Fruit fly (Drosophila melanogaster) whole organism, embryonic: ENCODE data around the gene CG42814.

Experiments
- lov ChIP-seq, 2 experiments: fragments of 200-800 bp in 1 of 2; fragments of >200 bp in 1 of 2; sonication (Bioruptor generic) in 1 of 2; IDR thresholded peaks in 1 of 2; optimal IDR thresholded peaks in 1 of 2; 2 replicates in 1 of 2; 3 replicates in 1 of 2; pipeline versions ENCODE4 v1.3.6 to Lab custom; 2017 to 2022; ENCODE audit warnings: missing biosample characterization in 1 of 2, missing genetic modification characterization in 1 of 2
- pzg ChIP-seq: fragments of 200-800 bp; sonication (Bioruptor generic); optimal IDR thresholded peaks from 3 replicates; lab custom pipeline; 2018; ENCODE audit warnings: missing biosample characterization, mild to moderate bottlenecking, missing genetic modification characterization, moderate library complexity

dm6 chr3R:27201538-27202281, 27.6 kb downstream of the CG42814 start:
- no peak for TF ChIP-seq lov (optimal IDR thresholded peaks at IDR 0.05; lab: Kevin White, UChicago)
- TF ChIP-seq lov (GFP tag; IDR thresholded peaks at IDR 0.05; lab: Robert Waterston, UW) = no peak
- no peak for TF ChIP-seq pzg
